Fruit fly (Drosophila melanogaster): ENCODE data around the gene Chsy.

Gene Chsy

DNA sequence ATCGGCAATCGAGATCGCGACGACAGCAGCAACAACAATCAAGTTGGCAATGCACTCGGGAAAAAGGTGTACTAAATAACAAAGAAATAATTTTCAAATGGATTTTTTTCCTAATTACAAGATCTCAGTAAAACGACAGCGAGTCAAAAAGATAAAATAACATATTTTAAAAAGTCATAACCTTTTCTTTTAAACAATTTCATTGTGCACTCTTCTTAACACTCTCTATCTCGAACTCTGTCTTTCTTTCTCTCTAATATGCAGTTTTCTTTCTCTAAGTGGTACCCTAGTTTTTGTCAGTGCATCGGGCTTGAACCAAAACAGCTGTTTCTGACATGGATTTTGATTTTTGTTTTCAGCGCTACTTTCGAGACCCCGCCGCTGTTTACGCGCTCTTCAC, 44.3 kb downstream of the Chsy start (continued):
- TF ChIP-seq Atf-2 (GFP tag; optimal IDR thresholded peaks at IDR 0.05): peak; percentile 55
- TF ChIP-seq nerfin-2 (GFP tag; IDR thresholded peaks at IDR 0.05; ENCODE audit: partially characterized antibody): no peak
- peak; percentile 32; the same call in 1 of the 2 replicates for TF ChIP-seq CG4404 (GFP tag; IDR thresholded peaks at IDR 0.05)
- peak; percentile 89 for TF ChIP-seq dysf (GFP tag; IDR thresholded peaks at IDR 0.05)
- peak; percentile 81 for TF ChIP-seq CG8924 (tag; optimal IDR thresholded peaks at IDR 0.05)
- no peak for TF ChIP-seq chm (GFP tag; IDR thresholded peaks at IDR 0.05)
- TF ChIP-seq CG16863 (GFP tag; optimal IDR thresholded peaks at IDR 0.05): peak; percentile 59
- peak; percentile 72 for TF ChIP-seq CG17385 (GFP tag; optimal IDR thresholded peaks at IDR 0.05)
- peak; percentile 73 for TF ChIP-seq Fer1 (GFP tag; optimal IDR thresholded peaks at IDR 0.05)
- peak; percentile 54 for TF ChIP-seq slp2 (GFP tag; optimal IDR thresholded peaks at IDR 0.05)
- peak; percentile 65 for TF ChIP-seq shn (GFP tag; optimal IDR thresholded peaks at IDR 0.05)
- TF ChIP-seq CHES-1-like (GFP tag; optimal IDR thresholded peaks at IDR 0.05): peak; percentile 67
- peak; percentile 65 for TF ChIP-seq CG12744 (GFP tag; optimal IDR thresholded peaks at IDR 0.05)
- peak; percentile 71 for TF ChIP-seq Xbp1 (GFP tag; optimal IDR thresholded peaks at IDR 0.05)
- TF ChIP-seq dpn (GFP tag; optimal IDR thresholded peaks at IDR 0.05): peak; percentile 68 to 81
- TF ChIP-seq abd-A (tag; optimal IDR thresholded peaks at IDR 0.05): no peak
- peak; percentile 73 for TF ChIP-seq E2f1 (GFP tag; IDR thresholded peaks at IDR 0.05)
- no peak for TF ChIP-seq D (optimal IDR thresholded peaks at IDR 0.05)
- TF ChIP-seq D (GFP tag; optimal IDR thresholded peaks at IDR 0.05): peak; percentile 64
- TF ChIP-seq HLH54F (GFP tag; optimal IDR thresholded peaks at IDR 0.05): peak; percentile 64
- TF ChIP-seq CG13123 (GFP tag; optimal IDR thresholded peaks at IDR 0.05): peak; percentile 12
- TF ChIP-seq lilli (GFP tag; optimal IDR thresholded peaks at IDR 0.05): peak; percentile 77
- peak; percentile 40 for TF ChIP-seq crc (GFP tag; optimal IDR thresholded peaks at IDR 0.05)
- TF ChIP-seq tll (GFP tag; optimal IDR thresholded peaks at IDR 0.05): no peak
- peak; percentile 71 for TF ChIP-seq al (GFP tag; IDR thresholded peaks at IDR 0.05)
- TF ChIP-seq tup (GFP tag; optimal IDR thresholded peaks at IDR 0.05): no peak
- TF ChIP-seq Drgx (GFP tag; IDR thresholded peaks at IDR 0.05): peak; percentile 74
- peak; percentile 51 for TF ChIP-seq ap (GFP tag; IDR thresholded peaks at IDR 0.05)
- TF ChIP-seq tgo (GFP tag; IDR thresholded peaks at IDR 0.05): peak; percentile 77; the same call in 2 of the 3 replicates
- no peak for TF ChIP-seq fd102C (GFP tag; optimal IDR thresholded peaks at IDR 0.05)
- peak; percentile 58 for TF ChIP-seq CG12104 (GFP tag; optimal IDR thresholded peaks at IDR 0.05)
- peak; percentile 68 for TF ChIP-seq tio (GFP tag; optimal IDR thresholded peaks at IDR 0.05)
- no peak for TF ChIP-seq pan (optimal IDR thresholded peaks at IDR 0.05)
- peak in 1 of 2 experiments; percentile 80 for TF ChIP-seq pan (GFP tag; optimal IDR thresholded peaks at IDR 0.05 in 1 of 2, IDR thresholded peaks at IDR 0.05 in 1 of 2)
- TF ChIP-seq CG13296 (GFP tag; optimal IDR thresholded peaks at IDR 0.05): peak; percentile 78
- peak; percentile 74 for TF ChIP-seq CG18262 (tag; optimal IDR thresholded peaks at IDR 0.05)
- TF ChIP-seq ase (GFP tag; IDR thresholded peaks at IDR 0.05): peak; percentile 60; the same call in 2 of the 3 replicates
- TF ChIP-seq Med (GFP tag): peak; percentile 95
- no peak for TF ChIP-seq TFAM (GFP tag; optimal IDR thresholded peaks at IDR 0.05)
- no peak for TF ChIP-seq ac (GFP tag; optimal IDR thresholded peaks at IDR 0.05)
- TF ChIP-seq NFAT (GFP tag; IDR thresholded peaks at IDR 0.05): peak; percentile 29; the same call in 1 of the 2 replicates
- peak; percentile 70 for TF ChIP-seq ems (GFP tag; optimal IDR thresholded peaks at IDR 0.05)
- TF ChIP-seq Dref (GFP tag; IDR thresholded peaks at IDR 0.05): no peak
- TF ChIP-seq CG1529 (GFP tag; optimal IDR thresholded peaks at IDR 0.05): peak; percentile 56
- no peak for TF ChIP-seq unc-4 (GFP tag; IDR thresholded peaks at IDR 0.05; ENCODE audit: partially characterized antibody)
- no peak for TF ChIP-seq rib (GFP tag; IDR thresholded peaks at IDR 0.05)
- no peak for TF ChIP-seq nom (GFP tag; optimal IDR thresholded peaks at IDR 0.05)
- peak; percentile 79 for TF ChIP-seq Hmr (GFP tag; optimal IDR thresholded peaks at IDR 0.05)
- TF ChIP-seq ind (GFP tag; optimal IDR thresholded peaks at IDR 0.05): peak; percentile 70
- TF ChIP-seq ro (GFP tag; IDR thresholded peaks at IDR 0.05): no peak
- peak; percentile 81 for TF ChIP-seq CG2120 (GFP tag; optimal IDR thresholded peaks at IDR 0.05)
- TF ChIP-seq Aef1 (GFP tag; IDR thresholded peaks at IDR 0.05): peak; percentile 76

All from whole organism, embryonic.